Fruit fly (Drosophila melanogaster) whole organism, wandering third instar larva: ENCODE data around the gene Septin2.

Experiments used
- Abd-B ChIP-seq: fragments of >200 bp; optimal IDR thresholded peaks from 2 replicates; lab custom pipeline; 2017; ENCODE audit warnings: missing biosample characterization, missing genetic modification characterization
- CG9705 ChIP-seq: fragments of 200-800 bp; sonication (Bioruptor generic); optimal IDR thresholded peaks from 2 replicates; lab custom pipeline; 2018; ENCODE audit warnings: missing biosample characterization, mild to moderate bottlenecking, missing genetic modification characterization
- CrebA ChIP-seq: fragments of 200-800 bp; sonication (Bioruptor generic); optimal IDR thresholded peaks from 2 replicates; lab custom pipeline; 2016; ENCODE audit warnings: missing biosample characterization, mild to moderate bottlenecking, missing genetic modification characterization, borderline replicate concordance
- Dfd ChIP-seq: fragments of >200 bp; optimal IDR thresholded peaks from 2 replicates; lab custom pipeline; 2017; ENCODE audit warnings: missing biosample characterization, missing genetic modification characterization
- Dif ChIP-seq: fragments of 200-275, 200-300 bp; sonication (Bioruptor generic); optimal IDR thresholded peaks from 2 replicates; lab custom pipeline; 2018; ENCODE audit warnings: missing biosample characterization, missing genetic modification characterization; ENCODE audit not compliant: partially characterized antibody
- GATAd ChIP-seq: sonication (Bioruptor generic); optimal IDR thresholded peaks from 2 replicates; lab custom pipeline; 2016; ENCODE audit warnings: missing biosample characterization, missing genetic modification characterization
- Hnf4 ChIP-seq: fragments of 200-800 bp; sonication (Bioruptor generic); optimal IDR thresholded peaks from 2 replicates; lab custom pipeline; 2016; ENCODE audit warnings: missing biosample characterization, mild to moderate bottlenecking, missing genetic modification characterization
- Hr78 ChIP-seq: fragments of >200 bp; optimal IDR thresholded peaks from 2 replicates; lab custom pipeline; 2017; ENCODE audit warnings: missing biosample characterization, missing genetic modification characterization
- Hr83 ChIP-seq: fragments of 200-300 bp; sonication (Bioruptor generic); optimal IDR thresholded peaks from 2 replicates; lab custom pipeline; 2016; ENCODE audit warnings: missing biosample characterization, mild to moderate bottlenecking, missing genetic modification characterization, moderate library complexity; ENCODE audit not compliant: poor library complexity, severe bottlenecking
- Jra ChIP-seq: sonication (Bioruptor generic); optimal IDR thresholded peaks from 2 replicates; lab custom pipeline; 2016; ENCODE audit warnings: missing biosample characterization, missing genetic modification characterization
- Myc ChIP-seq: fragments of >200 bp; optimal IDR thresholded peaks from 2 replicates; lab custom pipeline; 2017
- N ChIP-seq: fragments of >200 bp; optimal IDR thresholded peaks from 2 replicates; lab custom pipeline; 2018; ENCODE audit warnings: missing biosample characterization, missing external identifiers, missing genetic modification characterization
- OdsH ChIP-seq: fragments of 200-800 bp; sonication (Bioruptor generic); optimal IDR thresholded peaks from 2 replicates; lab custom pipeline; 2016; ENCODE audit warnings: missing biosample characterization, mild to moderate bottlenecking, missing genetic modification characterization
- Rel ChIP-seq, 2 experiments: fragments of 200-800 bp; sonication (Bioruptor generic) in 1 of 2; optimal IDR thresholded peaks; 2 replicates in 1 of 2; 3 replicates in 1 of 2; lab custom pipeline; 2016 to 2019; ENCODE audit warnings: mild to moderate bottlenecking in 2 of 2, missing biosample characterization in 2 of 2, missing genetic modification characterization in 2 of 2, moderate library complexity in 1 of 2
- Sp1 ChIP-seq: fragments of 200-800 bp; sonication (Bioruptor generic); optimal IDR thresholded peaks from 3 replicates; lab custom pipeline; 2019; ENCODE audit warnings: missing biosample characterization, mild to moderate bottlenecking, missing genetic modification characterization, moderate library complexity
- Vsx2 ChIP-seq: fragments of 200-300, 225-300 bp; sonication (Bioruptor generic); optimal IDR thresholded peaks from 2 replicates; lab custom pipeline; 2018; ENCODE audit warnings: missing biosample characterization, missing genetic modification characterization; ENCODE audit not compliant: partially characterized antibody
- dl ChIP-seq, 2 experiments: fragments of 175-275, 200-275 bp in 1 of 2; fragments of 200-275 bp in 1 of 2; sonication (Bioruptor generic); optimal IDR thresholded peaks; lab custom pipeline; 2018; ENCODE audit warnings: mild to moderate bottlenecking in 2 of 2, missing biosample characterization in 2 of 2, missing genetic modification characterization in 2 of 2, moderate library complexity in 2 of 2; ENCODE audit not compliant: partially characterized antibody in 2 of 2, insufficient read depth in 1 of 2
- dmrt93B ChIP-seq: fragments of 200-800 bp; sonication (Bioruptor generic); optimal IDR thresholded peaks from 2 replicates; lab custom pipeline; 2018; ENCODE audit warnings: missing biosample characterization, mild to moderate bottlenecking, missing genetic modification characterization
- ey ChIP-seq: fragments of 200-800 bp; sonication (Bioruptor generic); optimal IDR thresholded peaks from 2 replicates; lab custom pipeline; 2016; ENCODE audit warnings: missing biosample characterization, missing genetic modification characterization
- foxo ChIP-seq, 2 experiments: fragments of 200-800 bp; sonication (Bioruptor generic); optimal IDR thresholded peaks; 2 replicates in 1 of 2; 3 replicates in 1 of 2; lab custom pipeline; 2016 to 2017; ENCODE audit warnings: missing biosample characterization in 2 of 2, missing genetic modification characterization in 2 of 2
- fru ChIP-seq: fragments of 200-800 bp; sonication (Bioruptor generic); optimal IDR thresholded peaks from 3 replicates; lab custom pipeline; 2016; ENCODE audit warnings: missing biosample characterization, mild to moderate bottlenecking, missing genetic modification characterization
- h ChIP-seq: fragments of 200-800 bp; sonication (Bioruptor generic); optimal IDR thresholded peaks from 3 replicates; lab custom pipeline; 2016; ENCODE audit warnings: missing biosample characterization, mild to moderate bottlenecking, missing genetic modification characterization
- jim ChIP-seq: fragments of 175-275, 200-325 bp; sonication (Bioruptor generic); optimal IDR thresholded peaks from 2 replicates; lab custom pipeline; 2016; ENCODE audit warnings: missing biosample characterization, mild to moderate bottlenecking, missing genetic modification characterization
- lola ChIP-seq: fragments of >200 bp; optimal IDR thresholded peaks from 2 replicates; lab custom pipeline; 2017; ENCODE audit warnings: missing biosample characterization, missing genetic modification characterization
- pan ChIP-seq: fragments of >200 bp; optimal IDR thresholded peaks from 2 replicates; lab custom pipeline; 2017
- psq ChIP-seq: fragments of 200-800 bp; sonication (Bioruptor generic); optimal IDR thresholded peaks from 3 replicates; lab custom pipeline; 2017; ENCODE audit warnings: missing biosample characterization, mild to moderate bottlenecking, missing genetic modification characterization, moderate library complexity
- rgr ChIP-seq: fragments of 200-800 bp; sonication (Bioruptor generic); optimal IDR thresholded peaks from 3 replicates; lab custom pipeline; 2016; ENCODE audit warnings: missing biosample characterization, mild to moderate bottlenecking, missing genetic modification characterization
- tai ChIP-seq: sonication (Bioruptor generic); optimal IDR thresholded peaks from 2 replicates; lab custom pipeline; 2016; ENCODE audit warnings: missing biosample characterization, missing genetic modification characterization
- usp ChIP-seq: fragments of >200 bp; optimal IDR thresholded peaks from 2 replicates; lab custom pipeline; 2017; ENCODE audit warnings: missing biosample characterization, missing genetic modification characterization
- woc ChIP-seq: sonication (Bioruptor generic); optimal IDR thresholded peaks from 2 replicates; lab custom pipeline; 2016; ENCODE audit warnings: missing biosample characterization, mild to moderate bottlenecking, missing genetic modification characterization

Gene Septin2

DNA sequence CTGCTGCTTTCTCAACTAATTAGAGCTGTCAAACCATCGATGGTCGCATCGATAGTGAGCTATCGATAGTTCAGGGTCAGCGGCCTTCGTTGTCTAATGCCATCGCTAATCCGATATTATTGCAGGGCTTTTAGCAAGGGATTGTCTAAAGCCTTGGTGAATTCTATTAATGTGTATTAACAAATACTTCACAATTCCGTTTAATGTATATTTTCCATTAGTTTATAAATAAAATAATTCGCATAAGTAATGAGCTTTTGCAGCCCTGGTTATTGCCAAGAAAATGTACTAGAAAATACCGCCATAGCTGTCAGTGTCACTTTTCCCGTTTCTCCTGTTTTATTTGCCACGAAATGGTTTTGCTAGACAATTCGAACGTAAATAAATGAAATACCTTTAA, 8.3 kb downstream of the Septin2 start, which contains the start of the genes EloB and Srp14 (continued):
- TF ChIP-seq Hr78 (GFP tag; lab: Kevin White, UChicago) (no peak), dl (GFP tag; optimal IDR thresholded peaks at IDR 0.05; lab: Kevin White, UChicago; ENCODE audit: insufficient read depth in 1 of 2, partially characterized antibody in 2 of 2) (no peak), woc (GFP tag; lab: Kevin White, UChicago) (no peak)
- TF ChIP-seq, all 38 proteins: peak for 17

DNA sequence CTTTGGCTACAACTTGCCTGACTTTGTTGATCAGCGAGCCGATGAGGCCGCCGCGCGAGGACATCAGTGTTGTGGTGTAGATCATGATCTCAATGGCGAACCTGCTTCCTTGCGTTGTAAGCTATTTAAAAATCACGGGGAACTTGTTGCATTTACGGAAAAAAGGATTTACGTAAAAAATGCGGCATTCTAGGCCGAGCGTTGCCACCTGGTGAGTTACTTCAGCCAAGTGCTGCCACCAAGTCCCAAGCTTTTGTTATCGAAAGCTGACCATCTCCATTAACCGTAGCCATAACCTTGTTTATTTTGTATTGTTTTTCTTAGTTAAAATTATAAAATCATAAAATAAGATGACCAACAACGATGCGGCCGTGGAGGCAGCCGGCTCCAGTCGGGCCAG, 11.4 kb downstream of the Septin2 start, which contains the start of the genes TFAM and CG5412:
Gene TFAM, minus strand, starts transcription at position 222 of the 400 bp plus-strand sequence.
Gene CG5412, plus strand, starts transcription at position 265 of the 400 bp plus-strand sequence.
- TF ChIP-seq foxo (GFP tag; optimal IDR thresholded peaks at IDR 0.05; lab: Kevin White, UChicago) (no peak), GATAd (GFP tag; lab: Kevin White, UChicago) (no peak), dl (GFP tag; optimal IDR thresholded peaks at IDR 0.05; lab: Kevin White, UChicago; ENCODE audit: insufficient read depth in 1 of 2, partially characterized antibody in 2 of 2) (no peak), Abd-B (no peak), Rel (GFP tag; optimal IDR thresholded peaks at IDR 0.05; lab: Kevin White, UChicago) (no peak), Rel (tag; optimal IDR thresholded peaks at IDR 0.05; lab: Kevin White, UChicago) (no peak), lola (GFP tag; lab: Kevin White, UChicago) (no peak), woc (GFP tag; lab: Kevin White, UChicago) (no peak), Dfd (no peak), CG9705 (GFP tag; lab: Kevin White, UChicago) (no peak), psq (GFP tag; lab: Kevin White, UChicago) (no peak), jim (GFP tag; lab: Kevin White, UChicago) (no peak), Jra (no peak), tai (no peak), pan (lab: Kevin White, UChicago) (no peak), fru (no peak), Hnf4 (GFP tag; lab: Kevin White, UChicago) (no peak), OdsH (GFP tag; lab: Kevin White, UChicago) (no peak)

DNA sequence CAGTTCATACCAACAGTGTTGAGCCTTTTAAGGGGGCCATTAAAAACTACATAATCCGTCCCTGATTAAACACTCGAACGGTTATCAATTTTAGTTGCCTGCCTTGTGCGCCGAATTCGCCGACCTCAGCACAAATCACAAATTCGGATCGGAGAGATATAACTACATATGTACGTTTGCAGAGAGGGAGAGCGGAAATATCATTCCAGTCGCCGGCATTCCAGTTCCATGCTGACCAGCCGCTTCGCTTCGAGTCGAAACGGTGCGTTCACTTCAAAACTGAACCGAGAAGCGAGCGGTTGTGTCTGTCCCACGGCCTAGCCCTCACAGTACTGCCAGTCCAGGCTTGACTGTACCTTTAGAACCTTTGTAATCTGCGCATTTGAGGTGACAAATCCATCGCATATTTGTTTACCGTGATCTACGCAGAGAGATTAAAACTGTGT, 13.6 kb downstream of the Septin2 start:
- TF ChIP-seq rgr (GFP tag; lab: Kevin White, UChicago) (peak; percentile 37), Myc (lab: Kevin White, UChicago) (peak; percentile 15), pan (lab: Kevin White, UChicago) (no peak), Rel (GFP tag; optimal IDR thresholded peaks at IDR 0.05; lab: Kevin White, UChicago) (no peak), Rel (tag; optimal IDR thresholded peaks at IDR 0.05; lab: Kevin White, UChicago) (peak; percentile 14), Sp1 (GFP tag; lab: Kevin White, UChicago) (peak; percentile 48), foxo (GFP tag; optimal IDR thresholded peaks at IDR 0.05; lab: Kevin White, UChicago) (peak in 1 of 2 experiments; percentile 47), Hr83 (peak; percentile 80), Dif (GFP tag; lab: Kevin White, UChicago) (peak; percentile 73), Vsx2 (GFP tag; lab: Kevin White, UChicago) (no peak), ey (GFP tag; lab: Kevin White, UChicago) (peak; percentile 3)

DNA sequence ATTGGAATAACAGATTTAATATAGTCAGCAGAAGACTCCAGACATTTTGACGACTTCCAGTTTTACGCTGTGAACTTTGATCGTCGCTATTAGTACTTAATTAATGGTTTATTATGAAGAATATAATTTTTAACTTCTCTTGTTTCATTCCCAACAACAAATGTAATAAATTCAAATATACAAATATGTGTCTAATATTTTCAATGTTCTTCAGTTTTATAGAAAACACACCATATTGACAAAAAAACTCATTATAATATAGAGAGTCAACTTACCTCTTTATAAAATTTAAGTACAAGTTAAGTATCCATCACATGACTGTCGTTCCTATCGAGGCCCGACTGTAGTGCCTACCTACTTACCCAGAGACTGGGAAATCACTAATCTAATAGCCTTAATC, 14.8 kb downstream of the Septin2 start:
- TF ChIP-seq Hr83 (no peak), Hnf4 (GFP tag; lab: Kevin White, UChicago) (no peak), dmrt93B (no peak), rgr (GFP tag; lab: Kevin White, UChicago) (no peak), OdsH (GFP tag; lab: Kevin White, UChicago) (no peak)
- TF ChIP-seq, all 38 proteins: peak for 0

DNA sequence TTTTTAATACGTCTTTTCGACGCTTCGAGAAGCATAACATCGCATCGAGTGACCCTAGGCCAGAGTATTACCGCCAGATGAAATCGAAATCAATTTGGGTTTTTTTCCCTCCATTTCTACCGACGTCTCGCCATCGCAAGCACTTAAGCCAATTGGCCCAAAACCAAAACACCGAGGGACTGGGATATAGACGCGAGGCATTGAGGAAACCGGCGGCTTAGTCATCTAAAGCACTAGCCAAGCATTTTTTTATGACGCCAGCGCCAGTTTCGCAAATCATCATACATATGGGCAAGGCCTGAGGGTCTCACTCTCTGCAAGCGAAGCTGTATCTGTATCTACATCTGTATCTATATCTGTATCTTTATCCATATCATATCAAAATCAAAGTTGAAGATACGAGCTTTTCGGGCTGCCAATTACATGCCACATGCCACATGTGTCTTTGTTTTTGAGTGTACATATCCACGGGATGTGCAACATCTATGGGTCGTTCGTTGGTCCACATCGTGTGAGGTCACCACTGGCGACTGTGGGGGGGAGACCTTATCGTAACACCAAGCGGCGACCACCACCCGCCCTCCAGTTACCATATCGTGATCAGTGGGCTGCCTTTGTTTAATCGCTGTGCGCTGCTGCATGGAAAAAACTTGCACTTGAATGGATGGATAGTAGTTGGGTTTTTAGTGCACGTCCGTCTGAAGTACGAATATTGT, 20.5 kb downstream of the Septin2 start:
- TF ChIP-seq rgr (GFP tag; lab: Kevin White, UChicago) = no peak
- no peak for TF ChIP-seq woc (GFP tag; lab: Kevin White, UChicago)
- TF ChIP-seq pan (lab: Kevin White, UChicago) = no peak
- TF ChIP-seq usp (GFP tag; lab: Kevin White, UChicago) = no peak
- TF ChIP-seq Vsx2 (GFP tag; lab: Kevin White, UChicago) = no peak
- no peak for TF ChIP-seq Abd-B
- TF ChIP-seq Hr78 (GFP tag; lab: Kevin White, UChicago) = no peak
- TF ChIP-seq Hr83 = no peak
- no peak for TF ChIP-seq Rel (GFP tag; optimal IDR thresholded peaks at IDR 0.05; lab: Kevin White, UChicago)
- no peak for TF ChIP-seq Rel (tag; optimal IDR thresholded peaks at IDR 0.05; lab: Kevin White, UChicago)
- no peak for TF ChIP-seq h (GFP tag; lab: Kevin White, UChicago)
- no peak for TF ChIP-seq Dfd
- TF ChIP-seq fru = no peak
- no peak for TF ChIP-seq Dif (GFP tag; lab: Kevin White, UChicago)
- no peak for TF ChIP-seq psq (GFP tag; lab: Kevin White, UChicago)
- TF ChIP-seq CG9705 (GFP tag; lab: Kevin White, UChicago) = no peak
- no peak for TF ChIP-seq Hnf4 (GFP tag; lab: Kevin White, UChicago)
- TF ChIP-seq CrebA = no peak
- TF ChIP-seq foxo (GFP tag; optimal IDR thresholded peaks at IDR 0.05; lab: Kevin White, UChicago) = no peak
- TF ChIP-seq N = no peak
